Fruit fly (Drosophila melanogaster): ENCODE measurements around the gene CG7668.

DNA sequence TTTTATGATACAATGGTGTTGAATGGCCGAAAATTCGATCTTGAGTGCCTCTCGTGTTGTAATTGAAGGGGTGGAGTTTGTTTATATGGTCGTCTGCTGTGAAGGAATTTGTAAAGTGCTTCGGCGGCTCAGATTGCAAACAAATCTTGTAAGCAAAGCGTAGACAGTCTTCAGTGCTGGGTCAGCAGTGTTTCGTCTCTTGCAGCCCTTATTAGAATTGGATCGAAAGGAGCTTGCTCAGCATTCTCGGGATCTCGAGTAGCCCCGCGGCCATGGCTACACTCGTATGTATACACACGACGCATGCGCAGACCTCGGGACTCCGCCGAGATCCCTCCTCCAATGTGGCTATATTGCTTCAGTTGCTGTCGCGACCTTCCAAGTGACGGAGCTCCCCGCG, 24.4 kb upstream of the CG7668 start:
- TF ChIP-seq CG9139 (GFP tag; optimal IDR thresholded peaks at IDR 0.05) (no peak), CG10669 (GFP tag; optimal IDR thresholded peaks at IDR 0.05) (no peak), CG8632 (GFP tag; optimal IDR thresholded peaks at IDR 0.05) (no peak)

Measured in whole organism, prepupa.